Worm (Caenorhabditis elegans) whole organism, young adult: ENCODE measurements around the gene tir-1.

Source experiments
- B0019.2 ChIP-seq: fragments of 200-800 bp; sonication (Bioruptor generic); conservative IDR thresholded peaks from 2 replicates; pipeline ENCODE4 v1.3.6; 2022; ENCODE audit warnings: missing genetic modification reagents, missing genetic modification characterization, missing compliant biosample characterization
- C06A6.2 ChIP-seq: fragments of 200-800 bp; sonication (Bioruptor generic); conservative IDR thresholded peaks from 2 replicates; pipeline ENCODE4 v1.3.6; 2022; ENCODE audit warnings: missing genetic modification characterization, missing compliant biosample characterization
- F33H1.4 ChIP-seq: fragments of 200-800 bp; sonication (Bioruptor generic); IDR thresholded peaks from 2 replicates; pipeline ENCODE4 v1.3.6; 2022; ENCODE audit warnings: missing genetic modification reagents, missing genetic modification characterization, missing compliant biosample characterization
- K11D2.4 ChIP-seq: fragments of 200-800 bp; sonication (Bioruptor generic); IDR thresholded peaks from 2 replicates; pipeline ENCODE4 v1.3.6; 2022; ENCODE audit warnings: missing genetic modification reagents, missing genetic modification characterization, missing compliant biosample characterization
- Y53G8AR.9 ChIP-seq: fragments of 200-800 bp; sonication (Bioruptor generic); conservative IDR thresholded peaks from 2 replicates; pipeline ENCODE4 v1.3.6; 2022; ENCODE audit warnings: missing genetic modification reagents, missing genetic modification characterization, missing compliant biosample characterization
- Y67H2A.10 ChIP-seq: fragments of 200-800 bp; sonication (Bioruptor generic); conservative IDR thresholded peaks from 2 replicates; pipeline ENCODE4 v1.3.6; 2022; ENCODE audit warnings: missing genetic modification reagents, missing genetic modification characterization, missing compliant biosample characterization
- Y95B8A.8 ChIP-seq: fragments of 200-800 bp; sonication (Bioruptor generic); IDR thresholded peaks from 2 replicates; pipeline ENCODE4 v1.3.6; 2022; ENCODE audit warnings: missing genetic modification reagents, missing genetic modification characterization, missing compliant biosample characterization
- aptf-2 ChIP-seq: fragments of 200-800 bp; sonication (Bioruptor generic); conservative IDR thresholded peaks from 2 replicates; pipeline ENCODE4 v1.3.6; 2022; ENCODE audit warnings: missing genetic modification reagents, missing genetic modification characterization, missing compliant biosample characterization
- attf-3 ChIP-seq: fragments of 200-800 bp; sonication (Bioruptor generic); conservative IDR thresholded peaks from 2 replicates; pipeline ENCODE4 v1.3.6; 2022; ENCODE audit warnings: missing genetic modification reagents, missing genetic modification characterization, missing compliant biosample characterization
- attf-5 ChIP-seq: fragments of 200-800 bp; sonication (Bioruptor generic); optimal IDR thresholded peaks from 2 replicates; lab custom pipeline; 2018; ENCODE audit warnings: mild to moderate bottlenecking, missing genetic modification characterization, missing compliant biosample characterization
- bed-2 ChIP-seq: fragments of 200-800 bp; sonication (Bioruptor generic); IDR thresholded peaks from 2 replicates; pipeline ENCODE4 v1.3.6; 2022; ENCODE audit warnings: missing genetic modification reagents, missing genetic modification characterization, missing compliant biosample characterization
- cebp-1 ChIP-seq, 2 experiments: fragments of 200-800 bp in 1 of 2; sonication (Bioruptor generic) in 1 of 2; sonication (generic microtip) in 1 of 2; IDR thresholded peaks in 1 of 2; optimal IDR thresholded peaks in 1 of 2; 2 replicates each; pipeline versions ENCODE4 v1.3.6 to Lab custom; 2017 to 2022; ENCODE audit warnings: missing compliant biosample characterization in 2 of 2, missing genetic modification characterization in 2 of 2, mild to moderate bottlenecking in 1 of 2, missing genetic modification reagents in 1 of 2, moderate library complexity in 1 of 2
- ceh-100 ChIP-seq: fragments of 200-800 bp; sonication (Bioruptor generic); IDR thresholded peaks from 2 replicates; pipeline ENCODE4 v1.3.6; 2022; ENCODE audit warnings: missing genetic modification reagents, missing genetic modification characterization, missing compliant biosample characterization
- ceh-27 ChIP-seq: fragments of 200-800 bp; sonication (Bioruptor generic); optimal IDR thresholded peaks from 2 replicates; lab custom pipeline; 2018; ENCODE audit warnings: mild to moderate bottlenecking, missing genetic modification characterization, moderate library complexity, missing compliant biosample characterization
- ceh-91 ChIP-seq: fragments of 200-800 bp; sonication (Bioruptor generic); IDR thresholded peaks from 2 replicates; pipeline ENCODE4 v1.3.6; 2022; ENCODE audit warnings: missing genetic modification reagents, missing genetic modification characterization, missing compliant biosample characterization
- dox-1 ChIP-seq: fragments of 200-800 bp; sonication (Bioruptor generic); IDR thresholded peaks from 2 replicates; pipeline ENCODE4 v1.3.6; 2022; ENCODE audit warnings: missing genetic modification reagents, missing genetic modification characterization, missing compliant biosample characterization
- egl-44 ChIP-seq: fragments of 200-800 bp; sonication (Bioruptor generic); IDR thresholded peaks from 2 replicates; pipeline ENCODE4 v1.3.6; 2022; ENCODE audit warnings: missing genetic modification reagents, missing genetic modification characterization, missing compliant biosample characterization
- egrh-3 ChIP-seq: fragments of 200-800 bp; sonication (Bioruptor generic); IDR thresholded peaks from 2 replicates; pipeline ENCODE4 v1.3.6; 2022; ENCODE audit warnings: missing genetic modification reagents, missing genetic modification characterization, missing compliant biosample characterization
- ekl-4 ChIP-seq: fragments of 200-800 bp; sonication (Bioruptor generic); IDR thresholded peaks from 2 replicates; pipeline ENCODE4 v1.3.6; 2022; ENCODE audit warnings: missing genetic modification reagents, missing genetic modification characterization, missing compliant biosample characterization
- hmg-1.2 ChIP-seq: fragments of 200-800 bp; sonication (Bioruptor generic); IDR thresholded peaks from 2 replicates; pipeline ENCODE4 v1.3.6; 2022; ENCODE audit warnings: missing genetic modification reagents, missing genetic modification characterization, missing compliant biosample characterization
- let-526 ChIP-seq: fragments of 200-800 bp; sonication (Bioruptor generic); IDR thresholded peaks from 2 replicates; pipeline ENCODE4 v1.3.6; 2022; ENCODE audit warnings: missing genetic modification reagents, missing genetic modification characterization, missing compliant biosample characterization
- lin-26 ChIP-seq: fragments of 200-800 bp; sonication (Bioruptor generic); IDR thresholded peaks from 2 replicates; pipeline ENCODE4 v1.3.6; 2022; ENCODE audit warnings: missing genetic modification reagents, missing genetic modification characterization, missing compliant biosample characterization
- lin-40 ChIP-seq: sonication (generic microtip); optimal IDR thresholded peaks from 2 replicates; lab custom pipeline; 2016; ENCODE audit warnings: missing genetic modification characterization, mild to moderate bottlenecking, missing compliant biosample characterization, missing genotype, missing genetic modification reagents
- lin-54 ChIP-seq: fragments of 200-800 bp; sonication (Bioruptor generic); optimal IDR thresholded peaks from 2 replicates; lab custom pipeline; 2018; ENCODE audit warnings: mild to moderate bottlenecking, missing genetic modification characterization, missing compliant biosample characterization
- lir-1 ChIP-seq: fragments of 200-800 bp; sonication (Bioruptor generic); conservative IDR thresholded peaks from 2 replicates; pipeline ENCODE4 v1.3.6; 2022; ENCODE audit warnings: missing genetic modification reagents, missing genetic modification characterization, missing compliant biosample characterization
- mcd-1 ChIP-seq: fragments of 200-800 bp; sonication (Bioruptor generic); IDR thresholded peaks from 2 replicates; pipeline ENCODE4 v1.3.6; 2022; ENCODE audit warnings: missing genetic modification reagents, missing genetic modification characterization, missing compliant biosample characterization
- nfyb-1 ChIP-seq: fragments of 200-800 bp; sonication (Bioruptor generic); IDR thresholded peaks from 2 replicates; pipeline ENCODE4 v1.3.6; 2022; ENCODE audit warnings: missing genetic modification reagents, missing genetic modification characterization, missing compliant biosample characterization
- pbrm-1 ChIP-seq: fragments of 200-800 bp; sonication (Bioruptor generic); IDR thresholded peaks from 2 replicates; pipeline ENCODE4 v1.3.6; 2022; ENCODE audit warnings: missing genetic modification reagents, missing genetic modification characterization, missing compliant biosample characterization
- rcor-1 ChIP-seq: fragments of 200-800 bp; sonication (Bioruptor generic); IDR thresholded peaks from 2 replicates; pipeline ENCODE4 v1.3.6; 2022; ENCODE audit warnings: missing genetic modification reagents, missing genetic modification characterization, missing compliant biosample characterization
- sea-2 ChIP-seq: fragments of 200-800 bp; sonication (Bioruptor generic); IDR thresholded peaks from 2 replicates; pipeline ENCODE4 v1.3.6; 2022; ENCODE audit warnings: missing genetic modification characterization, missing compliant biosample characterization
- ztf-28 ChIP-seq: fragments of 200-800 bp; sonication (Bioruptor generic); IDR thresholded peaks from 2 replicates; pipeline ENCODE4 v1.3.6; 2022; ENCODE audit warnings: missing genetic modification reagents, missing genetic modification characterization, missing compliant biosample characterization
- ztf-6 ChIP-seq: fragments of 200-800 bp; sonication (Bioruptor generic); IDR thresholded peaks from 2 replicates; pipeline ENCODE4 v1.3.6; 2022; ENCODE audit warnings: missing genetic modification reagents, missing genetic modification characterization, missing compliant biosample characterization

Gene tir-1

ce11 chrIII:3854868-3855267, 46.6 kb downstream of the tir-1 start:
- 0 out of 2 replicates have a peak, but pooled peaks have one; percentile 61 for TF ChIP-seq egl-44 (GFP tag; lab: Robert Waterston, UW)
- peak; percentile 60; the same call in 1 of the 2 replicates for TF ChIP-seq aptf-2 (GFP tag; lab: Robert Waterston, UW)
- TF ChIP-seq ztf-6 = peak; percentile 46; the same call in 1 of the 2 replicates
- TF ChIP-seq dox-1 = peak; percentile 88
- 0 out of 2 replicates have a peak, but pooled peaks have one; percentile 29 for TF ChIP-seq B0019.2 (GFP tag; lab: Robert Waterston, UW)
- peak; percentile 22 for TF ChIP-seq lin-54 (GFP tag; lab: Kevin White, UChicago)
- TF ChIP-seq ceh-27 = peak; percentile 20
- peak; percentile 79 for TF ChIP-seq cebp-1 (GFP tag; IDR thresholded peaks at IDR 0.05; lab: Robert Waterston, UW)
- peak; percentile 46 for TF ChIP-seq cebp-1 (tag; optimal IDR thresholded peaks at IDR 0.05; lab: Kevin White, UChicago)
- TF ChIP-seq lir-1 (GFP tag; lab: Robert Waterston, UW) = peak; percentile 76
- TF ChIP-seq let-526 (GFP tag; lab: Robert Waterston, UW) = peak; percentile 88
- peak; percentile 44; the same call in 1 of the 2 replicates for TF ChIP-seq ceh-100 (GFP tag; lab: Robert Waterston, UW)
- peak; percentile 88 for TF ChIP-seq pbrm-1 (GFP tag; lab: Robert Waterston, UW)
- 0 out of 2 replicates have a peak, but pooled peaks have one; percentile 46 for TF ChIP-seq Y53G8AR.9
- peak; percentile 78 for TF ChIP-seq attf-3 (GFP tag; lab: Robert Waterston, UW)
- peak; percentile 70 for TF ChIP-seq ekl-4
- TF ChIP-seq egrh-3 (GFP tag; lab: Robert Waterston, UW) = peak; percentile 70
- peak; percentile 95 for TF ChIP-seq mcd-1
- TF ChIP-seq Y67H2A.10 (GFP tag; lab: Robert Waterston, UW) = peak; percentile 80
- TF ChIP-seq F33H1.4 (GFP tag; lab: Robert Waterston, UW) = peak; percentile 60; the same call in 1 of the 2 replicates
- 0 out of 2 replicates have a peak, but pooled peaks have one; percentile 53 for TF ChIP-seq lin-26 (GFP tag; lab: Robert Waterston, UW)
- TF ChIP-seq sea-2 (GFP tag; lab: Robert Waterston, UW) = peak; percentile 83; the same call in 1 of the 2 replicates
- TF ChIP-seq Y95B8A.8 (GFP tag; lab: Robert Waterston, UW) = peak; percentile 52; the same call in 1 of the 2 replicates
- TF ChIP-seq K11D2.4 (GFP tag; lab: Robert Waterston, UW) = peak; percentile 95
- peak; percentile 69; the same call in 1 of the 2 replicates for TF ChIP-seq C06A6.2 (GFP tag; lab: Robert Waterston, UW)
- TF ChIP-seq hmg-1.2 (GFP tag; lab: Robert Waterston, UW) = peak; percentile 98
- TF ChIP-seq lin-40 (tag; lab: Kevin White, UChicago) = peak; percentile 35
- TF ChIP-seq attf-5 (GFP tag; lab: Kevin White, UChicago) = peak; percentile 60
- TF ChIP-seq rcor-1 (GFP tag; lab: Robert Waterston, UW) = peak; percentile 72
- TF ChIP-seq ztf-28 (GFP tag; lab: Robert Waterston, UW) = peak; percentile 80; the same call in 1 of the 2 replicates
- TF ChIP-seq ceh-91 (GFP tag; lab: Robert Waterston, UW) = peak; percentile 49; the same call in 1 of the 2 replicates
- peak; percentile 91 for TF ChIP-seq bed-2
- TF ChIP-seq nfyb-1 (GFP tag; lab: Robert Waterston, UW) = peak; percentile 94

DNA sequence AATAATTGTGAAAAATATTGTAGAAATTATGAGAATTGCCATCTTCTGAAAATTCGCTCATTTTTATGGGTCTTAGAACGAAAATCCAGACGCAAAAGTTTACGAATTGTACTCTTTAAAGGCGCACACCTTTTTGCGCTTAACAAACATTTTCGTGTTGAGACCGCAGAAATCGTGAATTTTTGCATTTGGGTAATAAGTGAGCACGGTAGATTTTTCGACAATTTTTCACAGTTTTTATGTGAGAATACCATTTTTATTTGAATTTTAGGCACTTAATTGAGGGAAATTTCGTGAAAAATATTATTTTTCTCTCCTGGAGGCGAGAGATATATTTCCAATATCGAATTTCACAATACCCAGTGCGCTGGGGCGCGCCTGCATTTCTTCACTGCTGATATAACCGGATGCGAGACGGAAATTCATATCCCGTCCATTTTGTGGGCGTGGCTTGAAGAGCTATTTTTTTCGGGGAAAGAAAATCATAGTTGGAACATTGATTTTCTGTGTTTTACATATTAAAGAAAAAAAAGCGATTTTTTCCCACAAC, 49.3 kb downstream of the tir-1 start, which contains the start of gene cyp-25A4:
Gene cyp-25A4, minus strand, starts transcription at position 51 of the 550 bp plus-strand sequence.
- peak; percentile 75 for TF ChIP-seq mcd-1
- TF ChIP-seq hmg-1.2 (GFP tag; lab: Robert Waterston, UW) = peak; percentile 54; the same call in 1 of the 2 replicates
- TF ChIP-seq cebp-1 (GFP tag; IDR thresholded peaks at IDR 0.05; lab: Robert Waterston, UW) = peak; percentile 83
- peak; percentile 75 for TF ChIP-seq cebp-1 (tag; optimal IDR thresholded peaks at IDR 0.05; lab: Kevin White, UChicago)

DNA sequence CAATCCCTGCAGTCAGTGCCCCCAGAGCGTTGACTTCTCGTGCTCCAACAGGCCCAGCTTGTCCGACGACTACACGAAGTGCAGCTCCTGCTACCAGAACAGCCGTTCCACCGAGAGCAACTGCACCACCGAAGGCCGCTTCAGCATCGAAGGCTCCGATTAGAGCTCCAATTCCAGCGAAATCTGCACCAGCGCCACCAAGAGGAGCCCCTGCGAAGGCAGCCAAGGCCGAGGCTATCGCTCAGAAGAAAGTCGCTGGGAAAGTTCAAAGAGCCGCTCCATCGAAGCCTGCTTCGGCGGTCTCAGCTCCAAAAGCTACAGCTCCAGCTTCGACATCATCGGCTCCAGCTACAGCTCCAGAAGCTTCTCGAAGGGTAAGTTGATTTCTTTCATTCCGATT, 55.7 kb downstream of the tir-1 start:
- peak; percentile 83 for TF ChIP-seq egrh-3 (GFP tag; lab: Robert Waterston, UW)
- TF ChIP-seq Y53G8AR.9 = peak; percentile 25; the same call in 1 of the 2 replicates
